Fruit fly (Drosophila melanogaster) whole organism, pupa: ENCODE measurements around the gene RanGAP.

Experiments
- CG12605 ChIP-seq: fragments of 200-800 bp; sonication (Bioruptor generic); IDR thresholded peaks from 2 replicates; pipeline ENCODE4 v1.3.6; 2022; ENCODE audit warnings: missing biosample characterization, missing genetic modification characterization
- CG13204 ChIP-seq: fragments of 200-800 bp; sonication (Bioruptor generic); optimal IDR thresholded peaks from 2 replicates; lab custom pipeline; 2018; ENCODE audit warnings: missing biosample characterization, mild to moderate bottlenecking, missing genetic modification characterization, moderate library complexity
- CG32121 ChIP-seq: fragments of 200-800 bp; sonication (Bioruptor generic); IDR thresholded peaks from 2 replicates; pipeline ENCODE4 v1.3.6; 2022; ENCODE audit warnings: missing biosample characterization, missing genetic modification characterization
- CG8159 ChIP-seq: fragments of 200-800 bp; sonication (Bioruptor generic); optimal IDR thresholded peaks from 3 replicates; lab custom pipeline; 2018; ENCODE audit warnings: missing biosample characterization, mild to moderate bottlenecking, missing genetic modification characterization, moderate library complexity
- CG8301 ChIP-seq: fragments of 200-800 bp; sonication (Bioruptor generic); optimal IDR thresholded peaks from 2 replicates; lab custom pipeline; 2018; ENCODE audit warnings: missing biosample characterization, mild to moderate bottlenecking, missing genetic modification characterization
- Pif1B ChIP-seq: fragments of 200-800 bp; sonication (Bioruptor generic); optimal IDR thresholded peaks from 3 replicates; lab custom pipeline; 2016; ENCODE audit warnings: missing biosample characterization, missing genetic modification characterization
- Snoo ChIP-seq: fragments of 200-800 bp; sonication (Bioruptor generic); optimal IDR thresholded peaks from 3 replicates; lab custom pipeline; 2017; ENCODE audit warnings: missing biosample characterization, mild to moderate bottlenecking, missing genetic modification characterization, inconsistent platforms

DNA sequence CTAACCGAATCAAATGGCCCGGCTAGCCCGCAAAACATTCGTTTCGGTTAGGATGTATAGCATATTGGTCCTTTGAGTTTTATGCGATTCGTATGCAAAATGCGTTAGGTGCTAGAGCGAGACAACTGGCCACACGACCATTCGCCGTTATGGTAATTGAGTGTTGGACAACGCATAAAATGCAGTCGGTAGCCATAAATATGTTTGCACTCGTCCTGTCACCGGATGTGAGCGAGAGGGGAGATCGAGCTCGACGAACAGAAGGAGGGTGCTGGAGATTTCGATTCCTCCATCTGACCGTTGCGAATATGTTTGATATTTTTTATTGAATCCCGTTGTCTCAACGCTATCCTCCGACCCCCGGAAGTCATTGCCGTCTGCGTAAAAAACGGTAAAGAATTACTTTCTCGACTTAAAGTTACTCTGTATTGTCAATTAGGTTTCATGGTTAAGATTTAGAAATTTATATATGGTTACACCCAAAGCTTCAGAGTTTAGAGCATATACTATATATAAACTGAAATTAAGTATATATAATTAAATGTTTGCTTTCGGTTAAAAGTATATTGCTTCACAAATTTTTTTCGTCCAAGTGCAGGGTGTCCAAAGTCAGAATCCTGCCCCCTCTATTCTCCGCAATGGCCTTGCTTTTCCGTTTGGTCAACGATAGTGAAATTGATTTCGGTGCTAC is 16.3 kb downstream of the RanGAP start:
- TF ChIP-seq Pif1B (no peak), CG13204 (no peak), CG8159 (tag; lab: Kevin White, UChicago) (no peak), CG12605 (GFP tag; lab: Robert Waterston, UW) (no peak), CG8301 (no peak), Snoo (tag; lab: Kevin White, UChicago) (no peak), CG32121 (GFP tag; lab: Robert Waterston, UW) (no peak)
